Fruit fly (Drosophila melanogaster) whole organism, wandering third instar larva: Measurements from ENCODE around the gene MED27.

ENCODE experiments used
- CrebA ChIP-seq: fragments of 200-800 bp; sonication (Bioruptor generic); optimal IDR thresholded peaks from 2 replicates; lab custom pipeline; 2016; ENCODE audit warnings: missing biosample characterization, mild to moderate bottlenecking, missing genetic modification characterization, borderline replicate concordance
- Dfd ChIP-seq: fragments of >200 bp; optimal IDR thresholded peaks from 2 replicates; lab custom pipeline; 2017; ENCODE audit warnings: missing biosample characterization, missing genetic modification characterization
- Hr78 ChIP-seq: fragments of >200 bp; optimal IDR thresholded peaks from 2 replicates; lab custom pipeline; 2017; ENCODE audit warnings: missing biosample characterization, missing genetic modification characterization
- Jra ChIP-seq: sonication (Bioruptor generic); optimal IDR thresholded peaks from 2 replicates; lab custom pipeline; 2016; ENCODE audit warnings: missing biosample characterization, missing genetic modification characterization
- Mio ChIP-seq: sonication (Bioruptor generic); optimal IDR thresholded peaks from 2 replicates; lab custom pipeline; 2016; ENCODE audit warnings: missing biosample characterization, missing genetic modification characterization
- Rel ChIP-seq, 2 experiments: fragments of 200-800 bp; sonication (Bioruptor generic) in 1 of 2; optimal IDR thresholded peaks; 2 replicates in 1 of 2; 3 replicates in 1 of 2; lab custom pipeline; 2016 to 2019; ENCODE audit warnings: mild to moderate bottlenecking in 2 of 2, missing biosample characterization in 2 of 2, missing genetic modification characterization in 2 of 2, moderate library complexity in 1 of 2
- fru ChIP-seq: fragments of 200-800 bp; sonication (Bioruptor generic); optimal IDR thresholded peaks from 3 replicates; lab custom pipeline; 2016; ENCODE audit warnings: missing biosample characterization, mild to moderate bottlenecking, missing genetic modification characterization
- h ChIP-seq: fragments of 200-800 bp; sonication (Bioruptor generic); optimal IDR thresholded peaks from 3 replicates; lab custom pipeline; 2016; ENCODE audit warnings: missing biosample characterization, mild to moderate bottlenecking, missing genetic modification characterization
- lola ChIP-seq: fragments of >200 bp; optimal IDR thresholded peaks from 2 replicates; lab custom pipeline; 2017; ENCODE audit warnings: missing biosample characterization, missing genetic modification characterization
- pan ChIP-seq: fragments of >200 bp; optimal IDR thresholded peaks from 2 replicates; lab custom pipeline; 2017
- psq ChIP-seq: fragments of 200-800 bp; sonication (Bioruptor generic); optimal IDR thresholded peaks from 3 replicates; lab custom pipeline; 2017; ENCODE audit warnings: missing biosample characterization, mild to moderate bottlenecking, missing genetic modification characterization, moderate library complexity
- woc ChIP-seq: sonication (Bioruptor generic); optimal IDR thresholded peaks from 2 replicates; lab custom pipeline; 2016; ENCODE audit warnings: missing biosample characterization, mild to moderate bottlenecking, missing genetic modification characterization

- TF ChIP-seq lola = no peak
- no peak for TF ChIP-seq Hr78 (GFP tag; lab: Kevin White, UChicago)
- TF ChIP-seq Dfd = no peak
- no peak for TF ChIP-seq Mio (GFP tag; lab: Kevin White, UChicago)
- no peak for TF ChIP-seq woc
- TF ChIP-seq Jra (GFP tag; lab: Kevin White, UChicago) = no peak
- TF ChIP-seq h = no peak
- TF ChIP-seq pan = no peak
- no peak for TF ChIP-seq psq
- no peak for TF ChIP-seq CrebA
- no peak for TF ChIP-seq Rel (GFP tag; optimal IDR thresholded peaks at IDR 0.05; lab: Kevin White, UChicago)
- no peak for TF ChIP-seq Rel (tag; optimal IDR thresholded peaks at IDR 0.05; lab: Kevin White, UChicago)
- TF ChIP-seq fru (GFP tag; lab: Kevin White, UChicago) = no peak
Measured at dm6 chr3R:5682238-5682637, 27.3 kb downstream of the MED27 start.
